Fruit fly (Drosophila melanogaster): ENCODE data around the gene CG31821.

CG31821 gene

dm6 chr2L:15902310-15902709 lies at the start of gene CG31821:
TSS of gene CG31821 (minus strand) at chr2L:15902410.
- TF ChIP-seq Hr39 (GFP tag; optimal IDR thresholded peaks at IDR 0.05) (no peak), CG11902 (GFP tag; optimal IDR thresholded peaks at IDR 0.05) (no peak), fd59A (GFP tag; optimal IDR thresholded peaks at IDR 0.05) (no peak), fkh (GFP tag; optimal IDR thresholded peaks at IDR 0.05) (no peak), CG11762 (GFP tag; optimal IDR thresholded peaks at IDR 0.05; ENCODE audit: insufficient read depth) (no peak), Smox (GFP tag; optimal IDR thresholded peaks at IDR 0.05) (no peak)

- TF ChIP-seq Lpt (GFP tag; optimal IDR thresholded peaks at IDR 0.05) (no peak), cyc (GFP tag; optimal IDR thresholded peaks at IDR 0.05) (no peak), Hr38 (GFP tag; optimal IDR thresholded peaks at IDR 0.05) (no peak), pdm3 (GFP tag; optimal IDR thresholded peaks at IDR 0.05) (no peak), vri (GFP tag; optimal IDR thresholded peaks at IDR 0.05) (no peak), Blimp-1 (GFP tag; optimal IDR thresholded peaks at IDR 0.05) (no peak), CG34406 (GFP tag; optimal IDR thresholded peaks at IDR 0.05) (no peak), net (GFP tag; optimal IDR thresholded peaks at IDR 0.05) (no peak)
Measured at dm6 chr2L:15949457-15949856, 47.2 kb upstream of the CG31821 start.

dm6 chr2L:15941141-15941540 lies 38.9 kb upstream of the CG31821 start, which contains the start of gene CG12448:
TSS of gene CG12448 (plus strand) at chr2L:15941441.
- TF ChIP-seq achi (GFP tag; optimal IDR thresholded peaks at IDR 0.05): no peak
- no peak for TF ChIP-seq pdm3 (GFP tag; optimal IDR thresholded peaks at IDR 0.05)
- TF ChIP-seq Hr4 (GFP tag; optimal IDR thresholded peaks at IDR 0.05): no peak
- no peak for TF ChIP-seq vri (GFP tag; optimal IDR thresholded peaks at IDR 0.05)
- no peak for TF ChIP-seq acj6 (GFP tag; optimal IDR thresholded peaks at IDR 0.05)
- no peak for TF ChIP-seq CG8119 (GFP tag; IDR thresholded peaks at IDR 0.05)
- TF ChIP-seq CG3919 (GFP tag; optimal IDR thresholded peaks at IDR 0.05): no peak
- no peak for TF ChIP-seq CG15336 (GFP tag; IDR thresholded peaks at IDR 0.05)
- TF ChIP-seq CG3032 (tag; optimal IDR thresholded peaks at IDR 0.05): no peak
- no peak for TF ChIP-seq Hr38 (GFP tag; optimal IDR thresholded peaks at IDR 0.05)
- no peak for TF ChIP-seq salr (GFP tag; optimal IDR thresholded peaks at IDR 0.05)
- no peak for TF ChIP-seq net (GFP tag; optimal IDR thresholded peaks at IDR 0.05)
- no peak for TF ChIP-seq Eip78C (GFP tag)

- TF ChIP-seq svp (GFP tag) (peak; percentile 92), CG8319 (GFP tag; optimal IDR thresholded peaks at IDR 0.05) (no peak)
Measured at dm6 chr2L:15936138-15936537, 33.9 kb upstream of the CG31821 start.

- TF ChIP-seq svp (GFP tag): peak; percentile 57
- TF ChIP-seq Hr39 (GFP tag; optimal IDR thresholded peaks at IDR 0.05): no peak
- peak; percentile 5 for TF ChIP-seq CG31627 (GFP tag; optimal IDR thresholded peaks at IDR 0.05)
- no peak for TF ChIP-seq CG6854 (GFP tag; optimal IDR thresholded peaks at IDR 0.05)
- peak; percentile 44 for TF ChIP-seq Eip78C (GFP tag)
- TF ChIP-seq Hr4 (GFP tag; optimal IDR thresholded peaks at IDR 0.05): no peak
Measured at dm6 chr2L:15923095-15923494, 20.9 kb upstream of the CG31821 start, which contains the start of gene CG4793. TSS of gene CG4793 (plus strand) at chr2L:15923395.

dm6 chr2L:15916588-15916987 lies 14.4 kb upstream of the CG31821 start, which contains the start of gene CG13244:
TSS of gene CG13244 (plus strand) at chr2L:15916888.
- TF ChIP-seq Ets96B (tag; optimal IDR thresholded peaks at IDR 0.05) (no peak), CG8319 (GFP tag; optimal IDR thresholded peaks at IDR 0.05) (no peak), Sox102F (GFP tag; optimal IDR thresholded peaks at IDR 0.05) (no peak), acj6 (GFP tag; optimal IDR thresholded peaks at IDR 0.05) (no peak), Blimp-1 (GFP tag; optimal IDR thresholded peaks at IDR 0.05) (no peak), Ets21C (GFP tag; optimal IDR thresholded peaks at IDR 0.05) (no peak), net (GFP tag; optimal IDR thresholded peaks at IDR 0.05) (no peak), fkh (GFP tag; optimal IDR thresholded peaks at IDR 0.05) (no peak), topi (GFP tag; optimal IDR thresholded peaks at IDR 0.05) (no peak), CG32006 (GFP tag; optimal IDR thresholded peaks at IDR 0.05) (no peak), Hr38 (GFP tag; optimal IDR thresholded peaks at IDR 0.05) (no peak), eg (GFP tag; IDR thresholded peaks at IDR 0.05) (no peak), CG6276 (GFP tag; optimal IDR thresholded peaks at IDR 0.05) (no peak), ss (GFP tag; optimal IDR thresholded peaks at IDR 0.05) (no peak), CG6854 (GFP tag; optimal IDR thresholded peaks at IDR 0.05) (no peak)
